Fruit fly (Drosophila melanogaster) whole organism, embryonic: ENCODE results near the gene DCTN6-p27.

Experiments
- Aef1 ChIP-seq: fragments of 200-800 bp; sonication (Bioruptor generic); IDR thresholded peaks from 3 replicates; pipeline ENCODE4 v1.3.6; 2022; ENCODE audit warnings: missing biosample characterization, missing genetic modification characterization
- B-H1 ChIP-seq: fragments of 200-800 bp; sonication (Bioruptor generic); IDR thresholded peaks from 3 replicates; pipeline ENCODE4 v1.3.6; 2022; ENCODE audit warnings: missing biosample characterization, missing genetic modification characterization
- CG11695 ChIP-seq: fragments of 200-800 bp; sonication (Bioruptor generic); IDR thresholded peaks from 3 replicates; pipeline ENCODE4 v1.3.6; 2022; ENCODE audit warnings: missing biosample characterization, missing genetic modification characterization
- CG13123 ChIP-seq: fragments of 200-800 bp; sonication (Bioruptor generic); optimal IDR thresholded peaks from 2 replicates; lab custom pipeline; 2016; ENCODE audit warnings: missing biosample characterization, missing genetic modification characterization
- CG13624 ChIP-seq: fragments of 200-800 bp; sonication (Bioruptor generic); optimal IDR thresholded peaks from 2 replicates; lab custom pipeline; 2016; ENCODE audit warnings: missing biosample characterization, missing genetic modification characterization
- CG1602 ChIP-seq: fragments of 200-800 bp; sonication (Bioruptor generic); optimal IDR thresholded peaks from 3 replicates; lab custom pipeline; 2016; ENCODE audit warnings: missing biosample characterization, missing genetic modification characterization
- CG16815 ChIP-seq: fragments of 200-800 bp; sonication (Bioruptor generic); optimal IDR thresholded peaks from 3 replicates; lab custom pipeline; 2017; ENCODE audit warnings: missing biosample characterization, mild to moderate bottlenecking, missing genetic modification characterization
- CG17361 ChIP-seq: fragments of 200-800 bp; sonication (Bioruptor generic); IDR thresholded peaks from 3 replicates; pipeline ENCODE4 v1.3.6; 2022; ENCODE audit warnings: missing biosample characterization, missing genetic modification characterization
- CG18599 ChIP-seq: fragments of 200-800 bp; sonication (Bioruptor generic); optimal IDR thresholded peaks from 3 replicates; lab custom pipeline; 2017; ENCODE audit warnings: missing biosample characterization, missing genetic modification characterization, mild to moderate bottlenecking, moderate library complexity, missing genetic modification reagents
- CG30020 ChIP-seq: fragments of 200-800 bp; optimal IDR thresholded peaks from 2 replicates; lab custom pipeline; 2019; ENCODE audit warnings: missing biosample characterization, mild to moderate bottlenecking, missing genetic modification characterization, moderate library complexity
- CG32767 ChIP-seq: fragments of 200-800 bp; sonication (Bioruptor generic); IDR thresholded peaks from 2 replicates; pipeline ENCODE4 v1.3.6; 2022; ENCODE audit warnings: missing biosample characterization, missing genetic modification characterization
- CG4730 ChIP-seq: fragments of 200-800 bp; sonication (Bioruptor generic); IDR thresholded peaks from 2 replicates; pipeline ENCODE4 v1.3.6; 2022; ENCODE audit warnings: missing biosample characterization, missing genetic modification characterization
- CG5180 ChIP-seq: fragments of 200-800 bp; sonication (Bioruptor generic); optimal IDR thresholded peaks from 3 replicates; lab custom pipeline; 2017; ENCODE audit warnings: missing biosample characterization, missing genetic modification characterization, mild to moderate bottlenecking, moderate library complexity, missing genetic modification reagents
- CG6683 ChIP-seq: fragments of 200-800 bp; sonication (Bioruptor generic); optimal IDR thresholded peaks from 2 replicates; lab custom pipeline; 2017; ENCODE audit warnings: missing biosample characterization, mild to moderate bottlenecking, missing genetic modification characterization, missing genetic modification reagents
- CG8924 ChIP-seq: fragments of 200-800 bp; optimal IDR thresholded peaks from 3 replicates; lab custom pipeline; 2019; ENCODE audit warnings: missing biosample characterization, mild to moderate bottlenecking, missing genetic modification characterization, moderate library complexity
- CG9215 ChIP-seq: fragments of 200-800 bp; sonication (Bioruptor generic); IDR thresholded peaks from 2 replicates; pipeline ENCODE4 v1.3.6; 2022; ENCODE audit warnings: missing biosample characterization, missing genetic modification characterization
- CG9932 ChIP-seq: fragments of 200-800 bp; sonication (Bioruptor generic); IDR thresholded peaks from 2 replicates; pipeline ENCODE4 v1.3.6; 2022; ENCODE audit warnings: missing biosample characterization, missing genetic modification characterization
- Doc2 ChIP-seq: fragments of 200-800 bp; sonication (Bioruptor generic); IDR thresholded peaks from 2 replicates; pipeline ENCODE4 v1.3.6; 2022; ENCODE audit warnings: missing biosample characterization, missing genetic modification characterization
- Eip74EF ChIP-seq, 2 experiments: fragments of 200-800 bp in 1 of 2; fragments of >200 bp in 1 of 2; sonication (Bioruptor generic) in 1 of 2; optimal IDR thresholded peaks; 2 replicates each; lab custom pipeline; 2017 to 2019; ENCODE audit warnings: missing biosample characterization in 2 of 2, missing genetic modification characterization in 2 of 2, mild to moderate bottlenecking in 1 of 2, moderate library complexity in 1 of 2
- Gsc ChIP-seq: fragments of 200-800 bp; sonication (Bioruptor generic); IDR thresholded peaks from 2 replicates; pipeline ENCODE4 v1.3.6; 2022; ENCODE audit warnings: missing biosample characterization, missing genetic modification characterization
- HLH4C ChIP-seq: fragments of 200-800 bp; sonication (Bioruptor generic); IDR thresholded peaks from 3 replicates; pipeline ENCODE4 v1.3.6; 2022; ENCODE audit warnings: missing biosample characterization, missing genetic modification characterization; ENCODE audit not compliant: partially characterized antibody
- HLH54F ChIP-seq: fragments of 200-800 bp; sonication (Bioruptor generic); optimal IDR thresholded peaks from 3 replicates; lab custom pipeline; 2016; ENCODE audit warnings: missing biosample characterization, missing genetic modification characterization
- Hmr ChIP-seq: fragments of 200-800 bp; sonication (Bioruptor generic); optimal IDR thresholded peaks from 3 replicates; lab custom pipeline; 2017; ENCODE audit warnings: mild to moderate bottlenecking, missing biosample characterization, missing genetic modification reagents, missing genetic modification characterization
- Hr39 ChIP-seq: fragments of >200 bp; optimal IDR thresholded peaks from 2 replicates; lab custom pipeline; 2017
- Hr51 ChIP-seq, 2 experiments: fragments of 200-800 bp; sonication (Bioruptor generic); optimal IDR thresholded peaks; 2 replicates in 1 of 2; 3 replicates in 1 of 2; lab custom pipeline; 2016 to 2018; ENCODE audit warnings: missing biosample characterization in 2 of 2, missing genetic modification characterization in 2 of 2, mild to moderate bottlenecking in 1 of 2, moderate library complexity in 1 of 2
- Lim3 ChIP-seq: fragments of 200-800 bp; sonication (Bioruptor generic); IDR thresholded peaks from 2 replicates; pipeline ENCODE4 v1.3.6; 2022; ENCODE audit warnings: missing biosample characterization, missing genetic modification characterization
- Myb ChIP-seq: fragments of 200-800 bp; sonication (Bioruptor generic); optimal IDR thresholded peaks from 2 replicates; lab custom pipeline; 2016; ENCODE audit warnings: missing biosample characterization, missing genetic modification characterization
- Nf-YC ChIP-seq: fragments of 200-800 bp; optimal IDR thresholded peaks from 3 replicates; lab custom pipeline; 2019; ENCODE audit warnings: missing biosample characterization, mild to moderate bottlenecking, missing genetic modification characterization, moderate library complexity
- Ptx1 ChIP-seq: fragments of 200-800 bp; sonication (Bioruptor generic); IDR thresholded peaks from 2 replicates; pipeline ENCODE4 v1.3.6; 2022; ENCODE audit warnings: missing biosample characterization, missing genetic modification characterization
- Side ChIP-seq: fragments of 200-800 bp; sonication (Bioruptor generic); optimal IDR thresholded peaks from 2 replicates; lab custom pipeline; 2016; ENCODE audit warnings: missing biosample characterization, missing genetic modification characterization
- Sox100B ChIP-seq: fragments of 200-800 bp; sonication (Bioruptor generic); optimal IDR thresholded peaks from 3 replicates; lab custom pipeline; 2018; ENCODE audit warnings: missing biosample characterization, mild to moderate bottlenecking, missing genetic modification characterization
- bab2 ChIP-seq: fragments of 200-800 bp; sonication (Bioruptor generic); optimal IDR thresholded peaks from 2 replicates; lab custom pipeline; 2016; ENCODE audit warnings: missing biosample characterization, missing genetic modification characterization
- caup ChIP-seq: fragments of 200-800 bp; sonication (Bioruptor generic); optimal IDR thresholded peaks from 3 replicates; lab custom pipeline; 2017; ENCODE audit warnings: missing biosample characterization, mild to moderate bottlenecking, missing genetic modification characterization, moderate library complexity; ENCODE audit not compliant: severe bottlenecking
- dysf ChIP-seq: fragments of 200-800 bp; sonication (Bioruptor generic); IDR thresholded peaks from 3 replicates; pipeline ENCODE4 v1.3.6; 2022; ENCODE audit warnings: missing biosample characterization, missing genetic modification characterization
- ewg ChIP-seq: fragments of 200-800 bp; sonication (Bioruptor generic); optimal IDR thresholded peaks from 3 replicates; lab custom pipeline; 2017; ENCODE audit warnings: mild to moderate bottlenecking, missing biosample characterization, missing genetic modification reagents, missing genetic modification characterization
- gcm ChIP-seq: fragments of 200-800 bp; sonication (Bioruptor generic); optimal IDR thresholded peaks from 2 replicates; lab custom pipeline; 2019; ENCODE audit warnings: missing biosample characterization, mild to moderate bottlenecking, missing genetic modification characterization, moderate library complexity
- gem ChIP-seq: fragments of 200-800 bp; sonication (Bioruptor generic); optimal IDR thresholded peaks from 2 replicates; lab custom pipeline; 2019; ENCODE audit warnings: missing biosample characterization, mild to moderate bottlenecking, missing genetic modification characterization, moderate library complexity
- gfzf ChIP-seq: fragments of 200-800 bp; sonication (Bioruptor generic); optimal IDR thresholded peaks from 2 replicates; lab custom pipeline; 2016; ENCODE audit warnings: missing biosample characterization, mild to moderate bottlenecking, missing genetic modification characterization, moderate library complexity
- gro ChIP-seq: fragments of 200-800 bp; sonication (Bioruptor generic); optimal IDR thresholded peaks from 2 replicates; lab custom pipeline; 2016; ENCODE audit warnings: missing biosample characterization, missing genetic modification characterization
- lab ChIP-seq: fragments of 200-800 bp; sonication (Bioruptor generic); optimal IDR thresholded peaks from 3 replicates; lab custom pipeline; 2017; ENCODE audit warnings: missing biosample characterization, missing genetic modification characterization, mild to moderate bottlenecking, moderate library complexity, missing genetic modification reagents
- mld ChIP-seq: fragments of 200-800 bp; sonication (Bioruptor generic); IDR thresholded peaks from 3 replicates; pipeline ENCODE4 v1.3.6; 2022; ENCODE audit warnings: missing biosample characterization, missing genetic modification characterization; ENCODE audit not compliant: partially characterized antibody
- pros ChIP-seq: fragments of 200-800 bp; sonication (Bioruptor generic); optimal IDR thresholded peaks from 3 replicates; lab custom pipeline; 2019; ENCODE audit warnings: missing biosample characterization, mild to moderate bottlenecking, missing genetic modification characterization, moderate library complexity
- ro ChIP-seq: fragments of 200-800 bp; sonication (Bioruptor generic); IDR thresholded peaks from 2 replicates; pipeline ENCODE4 v1.3.6; 2022; ENCODE audit warnings: missing biosample characterization, missing genetic modification characterization
- salm ChIP-seq: fragments of 200-800 bp; sonication (Bioruptor generic); optimal IDR thresholded peaks from 2 replicates; lab custom pipeline; 2018; ENCODE audit warnings: missing biosample characterization, mild to moderate bottlenecking, missing genetic modification characterization
- sisA ChIP-seq: fragments of 200-800 bp; sonication (Bioruptor generic); IDR thresholded peaks from 2 replicates; pipeline ENCODE4 v1.3.6; 2022; ENCODE audit warnings: missing biosample characterization, missing genetic modification characterization
- ssp ChIP-seq: fragments of 200-800 bp; sonication (Bioruptor generic); IDR thresholded peaks from 2 replicates; pipeline ENCODE4 v1.3.6; 2022; ENCODE audit warnings: missing biosample characterization, missing genetic modification characterization
- tgo ChIP-seq: fragments of 200-800 bp; sonication (Bioruptor generic); IDR thresholded peaks from 3 replicates; pipeline ENCODE4 v1.3.6; 2022; ENCODE audit warnings: missing biosample characterization, missing genetic modification characterization
- zen ChIP-seq: fragments of 200-800 bp; sonication (Bioruptor generic); optimal IDR thresholded peaks from 3 replicates; lab custom pipeline; 2018; ENCODE audit warnings: missing biosample characterization, mild to moderate bottlenecking, missing genetic modification characterization, moderate library complexity

The DCTN6-p27 gene

DNA sequence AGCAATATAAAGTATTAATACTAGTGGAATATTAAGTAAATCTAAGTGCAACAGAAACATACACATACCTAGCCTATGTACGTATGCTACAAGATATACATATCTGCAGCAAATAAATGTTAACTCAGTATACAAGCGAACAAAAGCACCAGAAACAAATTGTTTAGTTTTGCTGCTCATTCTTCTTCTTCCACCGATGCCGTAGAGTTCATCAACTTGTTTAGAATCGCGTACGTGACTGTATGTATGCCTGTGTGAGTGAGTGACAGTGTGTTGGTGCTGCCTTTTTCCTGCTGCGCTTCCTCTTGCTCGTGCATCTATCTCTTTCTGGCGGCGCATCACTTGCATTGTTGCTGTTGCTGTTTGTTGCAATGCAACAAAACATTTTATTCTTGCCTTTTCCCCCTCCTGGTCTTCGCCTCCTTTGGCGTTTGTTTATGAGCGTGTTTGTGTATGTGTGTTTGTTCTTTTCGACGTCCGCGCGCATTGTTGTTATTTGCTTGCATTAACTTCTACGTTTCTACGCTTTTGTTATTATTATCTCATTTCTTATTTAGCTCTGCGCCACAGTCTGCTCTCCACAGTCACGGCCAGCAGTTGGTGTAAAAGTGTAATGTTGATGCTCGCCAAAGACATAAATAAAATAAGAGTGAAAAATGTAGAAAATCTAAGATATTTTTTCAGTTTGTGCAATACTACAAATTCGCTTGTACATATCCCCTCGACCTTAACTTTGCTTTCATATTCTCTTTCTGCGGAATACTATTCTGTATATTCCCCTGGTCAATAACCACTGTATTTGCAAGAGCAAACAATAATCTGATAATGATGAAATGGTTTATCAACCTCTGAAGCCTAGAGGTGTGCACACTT is 26.8 kb downstream of the DCTN6-p27 start (continued):
- TF ChIP-seq mld = no peak
- no peak for TF ChIP-seq CG4730 (GFP tag; lab: Robert Waterston, UW)
- 0 out of 2 replicates have a peak, but pooled peaks have one; percentile 8 for TF ChIP-seq ro (GFP tag; lab: Robert Waterston, UW)
- no peak for TF ChIP-seq CG13123
- no peak for TF ChIP-seq Lim3 (GFP tag; lab: Robert Waterston, UW)
- no peak for TF ChIP-seq Gsc (GFP tag; lab: Robert Waterston, UW)
- peak; percentile 19 for TF ChIP-seq CG5180
- peak; percentile 54 for TF ChIP-seq bab2 (GFP tag; lab: Kevin White, UChicago)
- peak; percentile 16 for TF ChIP-seq CG18599
- peak; percentile 57 for TF ChIP-seq lab (GFP tag; lab: Kevin White, UChicago)
- peak; percentile 7 for TF ChIP-seq Myb
- no peak for TF ChIP-seq tgo (GFP tag; lab: Robert Waterston, UW)
- TF ChIP-seq Hr39 (lab: Kevin White, UChicago) = no peak
- no peak for TF ChIP-seq Eip74EF (GFP tag; optimal IDR thresholded peaks at IDR 0.05; lab: Kevin White, UChicago)
- TF ChIP-seq B-H1 (GFP tag; lab: Robert Waterston, UW) = no peak
- no peak for TF ChIP-seq Aef1 (GFP tag; lab: Robert Waterston, UW)
- 0 out of 2 replicates have a peak, but pooled peaks have one; percentile 19 for TF ChIP-seq Ptx1 (GFP tag; lab: Robert Waterston, UW)
- peak; percentile 56 for TF ChIP-seq gem (tag; lab: Kevin White, UChicago)
- peak; percentile 19 for TF ChIP-seq CG16815 (GFP tag; lab: Kevin White, UChicago)
- peak; percentile 10 for TF ChIP-seq ewg
- TF ChIP-seq gro (GFP tag; lab: Kevin White, UChicago) = no peak
- no peak for TF ChIP-seq pros (GFP tag; lab: Kevin White, UChicago)
- TF ChIP-seq CG32767 (GFP tag; lab: Robert Waterston, UW) = no peak
- TF ChIP-seq CG6683 = no peak
- no peak for TF ChIP-seq gcm (GFP tag; lab: Kevin White, UChicago)
- peak; percentile 39; the same call in 1 of the 2 replicates for TF ChIP-seq CG9932 (GFP tag; lab: Robert Waterston, UW)
- TF ChIP-seq gfzf (GFP tag; lab: Kevin White, UChicago) = no peak
- TF ChIP-seq CG30020 (tag; lab: Kevin White, UChicago) = no peak
- TF ChIP-seq Nf-YC (tag; lab: Kevin White, UChicago) = no peak
- peak; percentile 41; the same call in 1 of the 2 replicates for TF ChIP-seq sisA
- peak; percentile 36 for TF ChIP-seq HLH54F (GFP tag; lab: Kevin White, UChicago)
- no peak for TF ChIP-seq HLH4C
- peak; percentile 32 for TF ChIP-seq Sox100B (GFP tag; lab: Kevin White, UChicago)
- peak; percentile 70; the same call in 2 of the 3 replicates for TF ChIP-seq CG17361 (GFP tag; lab: Robert Waterston, UW)
- TF ChIP-seq ssp (GFP tag; lab: Robert Waterston, UW) = no peak
- TF ChIP-seq salm (tag; lab: Kevin White, UChicago) = no peak
- peak; percentile 15 for TF ChIP-seq CG8924 (tag; lab: Kevin White, UChicago)
- no peak for TF ChIP-seq zen (tag; lab: Kevin White, UChicago)
- no peak for TF ChIP-seq Doc2 (GFP tag; lab: Robert Waterston, UW)
- no peak for TF ChIP-seq Hmr (GFP tag; lab: Kevin White, UChicago)
- TF ChIP-seq CG9215 = no peak
- peak; percentile 54; the same call in 2 of the 3 replicates for TF ChIP-seq dysf (GFP tag; lab: Robert Waterston, UW)
- TF ChIP-seq caup (GFP tag; lab: Kevin White, UChicago) = no peak
- peak; percentile 14 for TF ChIP-seq CG13624 (GFP tag; lab: Kevin White, UChicago)
- 0 out of 3 replicates have a peak, but pooled peaks have one; percentile 9 for TF ChIP-seq CG11695 (GFP tag; lab: Robert Waterston, UW)
- TF ChIP-seq Side (GFP tag; lab: Kevin White, UChicago) = peak; percentile 36
- peak in 1 of 2 experiments; percentile 28 for TF ChIP-seq Hr51 (GFP tag; optimal IDR thresholded peaks at IDR 0.05; lab: Kevin White, UChicago)
- TF ChIP-seq CG1602 (GFP tag; lab: Kevin White, UChicago) = peak; percentile 25
